Worm (Caenorhabditis elegans): ENCODE data around the gene R160.13.
"Not testable (repeated sequence)": the region's sequence is repeated elsewhere in the genome, so short reads cannot be mapped to it uniquely, and the experiment has no call there.

DNA sequence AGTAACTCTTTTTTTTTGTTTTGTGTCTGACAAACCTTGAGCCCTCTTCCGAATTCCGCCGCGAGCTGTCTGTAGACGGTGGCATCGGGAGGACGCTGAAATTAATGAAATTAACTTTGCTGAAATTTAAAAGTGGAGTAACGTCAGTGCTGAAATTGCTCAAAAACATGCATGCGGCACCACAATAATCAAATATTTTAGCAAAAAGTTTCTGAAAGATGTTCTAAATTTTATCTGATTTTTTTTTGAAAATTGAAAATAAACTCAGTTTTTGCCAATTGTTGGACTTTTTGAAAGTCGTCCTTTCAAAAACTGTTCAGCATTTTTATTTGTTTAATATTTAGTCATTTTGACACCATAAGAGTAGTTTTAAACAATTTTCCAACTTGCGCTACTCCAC, 35.4 kb downstream of the R160.13 start, which contains the start of gene cst-2:
- TF ChIP-seq nhr-237 (tag; optimal IDR thresholded peaks at IDR 0.05); M03D4.4 (tag; optimal IDR thresholded peaks at IDR 0.05); nhr-28 (tag; optimal IDR thresholded peaks at IDR 0.05); zip-8 (tag; optimal IDR thresholded peaks at IDR 0.05); pha-4 (tag; optimal IDR thresholded peaks at IDR 0.05); elt-1 (tag; optimal IDR thresholded peaks at IDR 0.05; ENCODE audit: borderline replicate concordance, insufficient read depth); lsy-2 (tag; optimal IDR thresholded peaks at IDR 0.05); ham-2 (GFP tag; optimal IDR thresholded peaks at IDR 0.05); elt-3 (tag; optimal IDR thresholded peaks at IDR 0.05); snpc-4 (tag; optimal IDR thresholded peaks at IDR 0.05): not testable (repeated sequence)
